Worm (Caenorhabditis elegans): ENCODE measurements around the gene C12D8.20.

Gene C12D8.20

ce11 chrV:10221317-10221716 lies 790 bp upstream of the C12D8.20 start, which contains the start of the genes fipr-5 and fipr-9:
TSS of gene fipr-5 (minus strand) at chrV:10221417.
TSS of gene fipr-9 (plus strand) at chrV:10221662.
- TF ChIP-seq C04F5.9 (tag; optimal IDR thresholded peaks at IDR 0.05) (no peak), lir-3 (tag; optimal IDR thresholded peaks at IDR 0.05; ENCODE audit: poor library complexity) (no peak), lin-13 (GFP tag; optimal IDR thresholded peaks at IDR 0.05) (no peak), rnt-1 (tag; optimal IDR thresholded peaks at IDR 0.05) (no peak), lin-35 (GFP tag; optimal IDR thresholded peaks at IDR 0.05) (no peak), nhr-77 (tag; optimal IDR thresholded peaks at IDR 0.05) (no peak), isw-1 (GFP tag; IDR thresholded peaks at IDR 0.05) (no peak), ceh-82 (tag; optimal IDR thresholded peaks at IDR 0.05) (no peak), pax-3 (tag; optimal IDR thresholded peaks at IDR 0.05) (no peak), nhr-47 (tag; optimal IDR thresholded peaks at IDR 0.05) (no peak), F16B12.6 (tag; optimal IDR thresholded peaks at IDR 0.05) (no peak)

DNA sequence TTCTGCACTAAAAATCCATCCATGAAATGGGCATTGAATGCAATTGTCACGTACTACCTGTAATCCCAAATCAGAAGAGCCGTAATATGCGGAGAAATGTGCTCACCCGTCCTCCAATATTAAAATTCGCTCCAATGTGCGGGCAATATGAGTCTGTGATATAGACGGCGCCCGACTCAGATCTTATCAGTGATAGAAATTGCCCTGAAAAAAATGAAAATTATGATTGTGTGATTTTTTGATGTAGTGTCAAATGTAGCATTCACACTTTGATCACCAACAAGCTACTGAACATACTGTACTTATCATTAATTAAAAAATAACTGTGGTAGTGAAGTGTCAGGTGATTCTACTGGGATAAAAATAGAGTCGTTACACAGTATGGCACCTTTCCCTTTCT lies 2.5 kb downstream of the C12D8.20 start:
- no peak for TF ChIP-seq dpl-1 (GFP tag; optimal IDR thresholded peaks at IDR 0.05)
- no peak for TF ChIP-seq lin-35 (GFP tag; optimal IDR thresholded peaks at IDR 0.05)
- TF ChIP-seq nhr-20 (tag; optimal IDR thresholded peaks at IDR 0.05): no peak
- TF ChIP-seq elt-2 (tag; optimal IDR thresholded peaks at IDR 0.05): peak; percentile 2
- no peak for TF ChIP-seq aha-1 (tag; optimal IDR thresholded peaks at IDR 0.05)
- TF ChIP-seq nhr-12 (tag; optimal IDR thresholded peaks at IDR 0.05): no peak
- TF ChIP-seq unc-30 (tag; optimal IDR thresholded peaks at IDR 0.05): no peak
- TF ChIP-seq snu-23 (GFP tag; optimal IDR thresholded peaks at IDR 0.05): no peak

DNA sequence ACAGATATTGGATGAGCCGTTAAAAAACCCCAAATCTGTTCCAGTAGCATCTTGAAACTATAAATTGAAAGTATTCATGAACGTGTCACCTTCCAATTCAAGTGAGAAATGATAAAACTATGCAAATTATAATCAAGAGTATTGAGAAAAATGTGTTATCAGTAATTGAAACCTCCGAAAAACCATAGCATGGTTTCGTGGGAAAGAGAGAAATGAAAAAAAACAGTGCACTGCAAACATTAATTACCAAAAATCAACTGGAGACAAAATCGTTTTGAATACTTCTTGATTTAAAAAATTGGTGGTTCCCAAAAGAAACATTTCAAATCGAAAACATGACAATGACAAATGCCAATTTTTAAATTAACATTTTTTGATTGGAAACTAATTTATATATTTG lies 3.5 kb downstream of the C12D8.20 start, which contains the start of gene daf-36:
TSS of gene daf-36 (minus strand) at position 101 of the 400 bp plus-strand sequence.
- TF ChIP-seq aly-2 (tag; optimal IDR thresholded peaks at IDR 0.05) (no peak), ceh-82 (tag; optimal IDR thresholded peaks at IDR 0.05) (no peak), irx-1 (tag; optimal IDR thresholded peaks at IDR 0.05) (no peak), nhr-237 (tag; optimal IDR thresholded peaks at IDR 0.05) (no peak), aha-1 (tag; optimal IDR thresholded peaks at IDR 0.05) (no peak), nhr-20 (tag; optimal IDR thresholded peaks at IDR 0.05) (no peak), elt-3 (tag; optimal IDR thresholded peaks at IDR 0.05) (no peak), ces-1 (GFP tag; optimal IDR thresholded peaks at IDR 0.05) (no peak), pag-3 (tag; optimal IDR thresholded peaks at IDR 0.05; ENCODE audit: borderline replicate concordance, insufficient read depth) (no peak), mab-9 (GFP tag; IDR thresholded peaks at IDR 0.05) (no peak), ceh-88 (GFP tag; IDR thresholded peaks at IDR 0.05) (no peak), fkh-10 (GFP tag; optimal IDR thresholded peaks at IDR 0.05) (no peak)

DNA sequence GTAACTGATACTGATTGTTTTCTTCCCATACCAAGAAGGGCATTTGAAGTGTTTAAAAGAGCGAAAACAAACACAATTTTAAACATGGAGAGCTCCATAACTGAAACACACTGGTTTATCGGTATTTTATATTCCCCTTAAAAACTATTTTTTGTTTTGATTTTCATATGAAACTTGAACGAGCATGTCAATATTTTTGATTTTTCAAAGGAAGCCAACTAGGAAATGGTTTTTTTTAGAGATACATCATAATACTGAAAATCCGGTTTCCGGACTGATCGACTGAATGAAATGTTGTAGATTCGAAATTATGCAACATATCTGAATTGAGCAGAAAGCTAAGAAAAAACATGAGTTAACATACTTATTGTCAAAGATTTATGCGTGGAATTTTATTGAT lies 5.2 kb downstream of the C12D8.20 start, which contains the start of gene ttr-19:
TSS of gene ttr-19 (minus strand) at position 101 of the 400 bp plus-strand sequence.
- TF ChIP-seq fos-1 (tag; optimal IDR thresholded peaks at IDR 0.05): no peak
- TF ChIP-seq tlp-1 (tag; optimal IDR thresholded peaks at IDR 0.05): no peak
- TF ChIP-seq alr-1 (tag; optimal IDR thresholded peaks at IDR 0.05; ENCODE audit: borderline replicate concordance): no peak
- no peak for TF ChIP-seq xbp-1 (tag; optimal IDR thresholded peaks at IDR 0.05)
- TF ChIP-seq egl-13 (tag; optimal IDR thresholded peaks at IDR 0.05): no peak
- no peak for TF ChIP-seq pax-3 (tag; optimal IDR thresholded peaks at IDR 0.05)
- TF ChIP-seq nhr-19 (GFP tag; conservative IDR thresholded peaks at IDR 0.05): no peak
- TF ChIP-seq isw-1 (GFP tag; IDR thresholded peaks at IDR 0.05): no peak
- no peak for TF ChIP-seq Y116A8C.19 (tag; optimal IDR thresholded peaks at IDR 0.05; ENCODE audit: borderline replicate concordance)
- no peak for TF ChIP-seq nhr-28 (tag; optimal IDR thresholded peaks at IDR 0.05)
- no peak for TF ChIP-seq zag-1 (tag; optimal IDR thresholded peaks at IDR 0.05)
- TF ChIP-seq skn-1 (tag; optimal IDR thresholded peaks at IDR 0.05): no peak
- TF ChIP-seq ceh-63 (GFP tag; optimal IDR thresholded peaks at IDR 0.05): no peak
